Fruit fly (Drosophila melanogaster) whole organism, prepupa: Measurements from ENCODE around the gene Duox.

Experiments
- Blimp-1 ChIP-seq: fragments of 200-800 bp; sonication (Bioruptor generic); optimal IDR thresholded peaks from 3 replicates; lab custom pipeline; 2017; ENCODE audit warnings: missing biosample characterization, missing genetic modification characterization, mild to moderate bottlenecking, moderate library complexity, missing genetic modification reagents
- CG10631 ChIP-seq: fragments of 200-800 bp; sonication (Bioruptor generic); optimal IDR thresholded peaks from 2 replicates; lab custom pipeline; 2016; ENCODE audit warnings: missing biosample characterization, missing genetic modification characterization
- CG10669 ChIP-seq: fragments of 200-800 bp; sonication (Bioruptor generic); optimal IDR thresholded peaks from 3 replicates; lab custom pipeline; 2018; ENCODE audit warnings: missing biosample characterization, mild to moderate bottlenecking, missing genetic modification characterization, moderate library complexity
- CG11294 ChIP-seq: fragments of 200-800 bp; sonication (Bioruptor generic); IDR thresholded peaks from 2 replicates; pipeline ENCODE4 v1.3.6; 2022; ENCODE audit warnings: missing biosample characterization, missing genetic modification characterization
- CG11762 ChIP-seq: fragments of 200-800 bp; sonication (Bioruptor generic); optimal IDR thresholded peaks from 3 replicates; lab custom pipeline; 2016; ENCODE audit warnings: missing biosample characterization, missing genetic modification characterization; ENCODE audit not compliant: insufficient read depth
- CG15336 ChIP-seq: fragments of 200-800 bp; sonication (Bioruptor generic); IDR thresholded peaks from 2 replicates; pipeline ENCODE4 v1.3.6; 2022; ENCODE audit warnings: missing biosample characterization, missing genetic modification characterization
- CG1621 ChIP-seq: fragments of 200-800 bp; sonication (Bioruptor generic); optimal IDR thresholded peaks from 3 replicates; lab custom pipeline; 2018; ENCODE audit warnings: missing biosample characterization, mild to moderate bottlenecking, missing genetic modification characterization
- CG16779 ChIP-seq: fragments of 200-800 bp; sonication (Bioruptor generic); optimal IDR thresholded peaks from 3 replicates; lab custom pipeline; 2017; ENCODE audit warnings: missing biosample characterization, mild to moderate bottlenecking, missing genetic modification characterization
- CG3032 ChIP-seq: fragments of 200-800 bp; optimal IDR thresholded peaks from 2 replicates; lab custom pipeline; 2019; ENCODE audit warnings: missing biosample characterization, mild to moderate bottlenecking, missing genetic modification characterization, moderate library complexity
- CG32006 ChIP-seq: fragments of 200-800 bp; sonication (Bioruptor generic); optimal IDR thresholded peaks from 3 replicates; lab custom pipeline; 2017; ENCODE audit warnings: missing biosample characterization, mild to moderate bottlenecking, missing genetic modification characterization
- CG34406 ChIP-seq: fragments of 200-800 bp; sonication (Bioruptor generic); optimal IDR thresholded peaks from 3 replicates; lab custom pipeline; 2016; ENCODE audit warnings: missing biosample characterization, missing genetic modification characterization
- CG3919 ChIP-seq: fragments of 200-800 bp; sonication (Bioruptor generic); optimal IDR thresholded peaks from 3 replicates; lab custom pipeline; 2016; ENCODE audit warnings: missing biosample characterization, missing genetic modification characterization
- CG4318 ChIP-seq: fragments of 200-800 bp; sonication (Bioruptor generic); optimal IDR thresholded peaks from 3 replicates; lab custom pipeline; 2017; ENCODE audit warnings: missing biosample characterization, mild to moderate bottlenecking, missing genetic modification characterization
- CG6163 ChIP-seq: fragments of 200-800 bp; sonication (Bioruptor generic); IDR thresholded peaks from 3 replicates; pipeline ENCODE4 v1.3.6; 2022; ENCODE audit warnings: missing biosample characterization, missing genetic modification characterization
- CG6276 ChIP-seq: fragments of 200-800 bp; sonication (Bioruptor generic); optimal IDR thresholded peaks from 2 replicates; lab custom pipeline; 2017; ENCODE audit warnings: missing biosample characterization, mild to moderate bottlenecking, missing genetic modification characterization
- CG6854 ChIP-seq: fragments of 200-800 bp; sonication (Bioruptor generic); optimal IDR thresholded peaks from 2 replicates; lab custom pipeline; 2017; ENCODE audit warnings: missing biosample characterization, mild to moderate bottlenecking, missing genetic modification characterization
- CG7368 ChIP-seq: fragments of 200-800 bp; sonication (Bioruptor generic); optimal IDR thresholded peaks from 3 replicates; lab custom pipeline; 2016; ENCODE audit warnings: missing biosample characterization, missing genetic modification characterization
- CG8632 ChIP-seq: fragments of 200-800 bp; sonication (Bioruptor generic); optimal IDR thresholded peaks from 3 replicates; lab custom pipeline; 2016; ENCODE audit warnings: missing biosample characterization, missing genetic modification characterization
- Eip75B ChIP-seq: fragments of 200-800 bp; sonication (Bioruptor generic); optimal IDR thresholded peaks from 3 replicates; lab custom pipeline; 2016; ENCODE audit warnings: missing biosample characterization, missing genetic modification characterization
- Eip78C ChIP-seq: fragments of 200-800 bp; sonication (Bioruptor generic); peaks from one replicate; lab custom pipeline; 2016; ENCODE audit warnings: missing biosample characterization, missing genetic modification characterization
- Eip93F ChIP-seq: fragments of 200-800 bp; sonication (Bioruptor generic); optimal IDR thresholded peaks from 2 replicates; lab custom pipeline; 2016; ENCODE audit warnings: missing biosample characterization, mild to moderate bottlenecking, missing genetic modification characterization
- Ets21C ChIP-seq: fragments of 200-800 bp; sonication (Bioruptor generic); optimal IDR thresholded peaks from 3 replicates; lab custom pipeline; 2016; ENCODE audit warnings: missing biosample characterization, missing genetic modification characterization
- Ets96B ChIP-seq: fragments of 200-800 bp; optimal IDR thresholded peaks from 2 replicates; lab custom pipeline; 2019; ENCODE audit warnings: missing biosample characterization, mild to moderate bottlenecking, missing genetic modification characterization, moderate library complexity
- Hr38 ChIP-seq: sonication (Bioruptor generic); optimal IDR thresholded peaks from 2 replicates; lab custom pipeline; 2016; ENCODE audit warnings: missing biosample characterization, missing genetic modification characterization
- Hr39 ChIP-seq: fragments of 200-800 bp; sonication (Bioruptor generic); optimal IDR thresholded peaks from 2 replicates; lab custom pipeline; 2016; ENCODE audit warnings: missing biosample characterization, missing genetic modification characterization
- OdsH ChIP-seq: fragments of 200-800 bp; sonication (Bioruptor generic); optimal IDR thresholded peaks from 3 replicates; lab custom pipeline; 2016; ENCODE audit warnings: missing biosample characterization, missing genetic modification characterization
- Sox102F ChIP-seq: fragments of 200-800 bp; sonication (Bioruptor generic); optimal IDR thresholded peaks from 2 replicates; lab custom pipeline; 2016; ENCODE audit warnings: missing biosample characterization, mild to moderate bottlenecking, missing genetic modification characterization
- Sox14 ChIP-seq: fragments of 200-800 bp; sonication (Bioruptor generic); optimal IDR thresholded peaks from 3 replicates; lab custom pipeline; 2016; ENCODE audit warnings: missing biosample characterization, missing genetic modification characterization
- Sox15 ChIP-seq: fragments of 200-800 bp; sonication (Bioruptor generic); optimal IDR thresholded peaks from 3 replicates; lab custom pipeline; 2016; ENCODE audit warnings: missing biosample characterization, missing genetic modification characterization
- cyc ChIP-seq: fragments of 200-800 bp; sonication (Bioruptor generic); optimal IDR thresholded peaks from 3 replicates; lab custom pipeline; 2016; ENCODE audit warnings: missing biosample characterization, missing genetic modification characterization
- dac ChIP-seq: fragments of 200-800 bp; sonication (Bioruptor generic); optimal IDR thresholded peaks from 2 replicates; lab custom pipeline; 2017; ENCODE audit warnings: missing biosample characterization, mild to moderate bottlenecking, missing genetic modification characterization
- dsx ChIP-seq: fragments of 200-800 bp; optimal IDR thresholded peaks from 3 replicates; lab custom pipeline; 2019; ENCODE audit warnings: missing biosample characterization, mild to moderate bottlenecking, missing genetic modification characterization, moderate library complexity; ENCODE audit not compliant: poor library complexity, severe bottlenecking
- eg ChIP-seq: fragments of 200-800 bp; sonication (Bioruptor generic); IDR thresholded peaks from 3 replicates; pipeline ENCODE4 v1.3.6; 2022; ENCODE audit warnings: missing biosample characterization, missing genetic modification characterization
- fkh ChIP-seq: fragments of 200-800 bp; sonication (Bioruptor generic); optimal IDR thresholded peaks from 3 replicates; lab custom pipeline; 2017; ENCODE audit warnings: missing biosample characterization, mild to moderate bottlenecking, missing genetic modification characterization, moderate library complexity
- lz ChIP-seq: fragments of 200-800 bp; sonication (Bioruptor generic); optimal IDR thresholded peaks from 3 replicates; lab custom pipeline; 2016; ENCODE audit warnings: missing biosample characterization, missing genetic modification characterization
- net ChIP-seq: fragments of 200-800 bp; sonication (Bioruptor generic); optimal IDR thresholded peaks from 3 replicates; lab custom pipeline; 2016; ENCODE audit warnings: missing biosample characterization, missing genetic modification characterization
- pdm3 ChIP-seq: fragments of 200-800 bp; sonication (Bioruptor generic); optimal IDR thresholded peaks from 3 replicates; lab custom pipeline; 2016; ENCODE audit warnings: missing biosample characterization, missing genetic modification characterization
- salr ChIP-seq, 2 experiments: fragments of 200-800 bp; sonication (Bioruptor generic); optimal IDR thresholded peaks; 3 replicates each; lab custom pipeline; 2016 to 2018; ENCODE audit warnings: missing biosample characterization in 2 of 2, missing genetic modification characterization in 2 of 2, mild to moderate bottlenecking in 1 of 2
- svp ChIP-seq: fragments of 200-800 bp; sonication (Bioruptor generic); peaks from one replicate; lab custom pipeline; 2016; ENCODE audit warnings: missing biosample characterization, missing genetic modification characterization
- topi ChIP-seq: fragments of 200-800 bp; sonication (Bioruptor generic); optimal IDR thresholded peaks from 3 replicates; lab custom pipeline; 2016; ENCODE audit warnings: missing biosample characterization, missing genetic modification characterization
- vri ChIP-seq: fragments of 200-800 bp; sonication (Bioruptor generic); optimal IDR thresholded peaks from 3 replicates; lab custom pipeline; 2016; ENCODE audit warnings: missing biosample characterization, mild to moderate bottlenecking, missing genetic modification characterization

Gene Duox

DNA sequence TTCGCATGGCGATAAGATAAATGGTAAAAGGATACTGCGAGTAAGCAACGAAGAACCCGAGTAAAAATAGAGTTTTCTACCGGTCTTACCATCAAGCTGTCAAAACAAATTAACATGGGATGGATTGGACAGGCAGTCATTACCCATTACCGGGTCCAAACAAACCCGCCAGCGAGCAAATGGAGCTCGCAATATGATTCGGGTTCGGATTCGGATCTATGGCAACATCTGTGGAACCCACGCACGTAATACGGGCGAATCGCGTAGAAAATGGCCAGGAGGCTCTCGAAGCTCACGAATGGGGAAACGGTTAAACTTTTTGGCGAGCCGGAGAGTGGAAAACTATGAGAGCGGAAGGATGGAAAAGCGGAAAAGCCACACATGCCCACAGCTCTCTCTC, 32.9 kb downstream of the Duox start:
- TF ChIP-seq dac (GFP tag; lab: Kevin White, UChicago) (no peak), Eip78C (GFP tag; lab: Kevin White, UChicago) (no peak), CG6163 (GFP tag; lab: Robert Waterston, UW) (no peak), CG10669 (GFP tag; lab: Kevin White, UChicago) (no peak), svp (GFP tag; lab: Kevin White, UChicago) (no peak)

DNA sequence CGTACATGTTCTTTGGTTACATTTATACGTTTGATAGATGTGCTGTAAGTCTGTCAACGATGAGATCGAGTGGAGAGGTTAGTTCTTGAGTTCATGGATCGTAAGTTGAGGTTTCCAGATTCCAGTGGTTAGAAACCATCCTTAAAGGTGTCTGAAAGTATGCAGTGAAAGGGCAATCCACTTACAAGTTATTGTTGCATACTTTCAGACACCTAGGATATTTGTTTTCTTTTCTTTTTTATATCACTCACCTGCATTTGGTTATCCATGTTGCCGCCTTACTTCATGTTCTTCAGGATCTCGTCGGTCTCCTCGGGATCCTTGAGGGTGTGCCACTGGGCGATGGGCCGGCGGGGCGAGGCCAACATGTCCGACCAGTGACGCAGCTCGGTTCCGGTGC, 47.3 kb downstream of the Duox start:
- TF ChIP-seq fkh (GFP tag; lab: Kevin White, UChicago) (no peak), Sox102F (no peak), CG11294 (GFP tag; lab: Robert Waterston, UW) (no peak), eg (GFP tag; lab: Robert Waterston, UW) (no peak), OdsH (no peak), CG15336 (GFP tag; lab: Robert Waterston, UW) (no peak), vri (GFP tag; lab: Kevin White, UChicago) (no peak), Hr39 (no peak), Blimp-1 (GFP tag; lab: Kevin White, UChicago) (no peak), CG6163 (GFP tag; lab: Robert Waterston, UW) (no peak), CG34406 (GFP tag; lab: Kevin White, UChicago) (no peak), CG32006 (GFP tag; lab: Kevin White, UChicago) (no peak), CG6276 (GFP tag; lab: Kevin White, UChicago) (no peak), lz (GFP tag; lab: Kevin White, UChicago) (no peak), Eip75B (GFP tag; lab: Kevin White, UChicago) (no peak), CG7368 (GFP tag; lab: Kevin White, UChicago) (no peak), Hr38 (GFP tag; lab: Kevin White, UChicago) (no peak)

- TF ChIP-seq CG8632 (GFP tag; lab: Kevin White, UChicago) (no peak), svp (GFP tag; lab: Kevin White, UChicago) (no peak), Eip93F (GFP tag; lab: Kevin White, UChicago) (no peak), CG10631 (GFP tag; lab: Kevin White, UChicago) (no peak), CG16779 (tag; lab: Kevin White, UChicago) (no peak), eg (GFP tag; lab: Robert Waterston, UW) (no peak)
These were observed 58.4 kb downstream of the Duox start, which contains the start of gene CG15399 for dm6 chr2L:2771676-2772075. Gene CG15399 (minus strand): TSS chr2L:2771776.

DNA sequence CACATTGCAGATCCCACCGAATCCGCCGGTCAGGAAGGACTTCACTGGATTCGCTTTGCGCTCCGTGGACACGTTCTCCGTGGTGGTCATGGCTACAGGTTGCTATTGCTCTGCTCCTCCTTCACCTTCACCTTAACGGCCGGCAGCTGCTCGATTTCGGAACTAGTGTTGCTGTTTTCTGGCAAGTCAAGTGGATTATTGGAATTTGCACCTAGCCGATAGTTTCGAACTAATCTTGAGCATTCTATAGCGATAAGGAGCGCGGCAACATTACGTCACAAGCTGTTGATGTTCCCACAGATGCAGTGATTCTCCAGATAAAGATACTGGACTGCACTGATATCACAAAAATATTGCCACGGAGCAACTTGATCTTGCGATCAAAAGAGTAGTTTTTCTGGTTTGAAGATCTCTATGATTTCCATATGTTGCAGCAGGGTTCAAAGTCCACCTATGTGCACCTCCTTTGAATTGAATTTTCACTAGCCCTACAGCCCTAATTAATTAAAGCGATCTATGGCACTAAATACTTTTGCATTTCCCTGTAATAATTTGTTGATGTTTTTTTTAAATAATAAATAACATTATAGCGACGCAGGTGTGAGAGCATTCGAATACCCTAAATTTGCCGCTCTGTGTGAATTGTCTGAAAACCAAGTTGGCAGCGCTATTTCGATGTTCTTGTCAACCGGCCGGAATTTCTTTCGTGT, 60.4 kb downstream of the Duox start, which contains the start of the genes colt and HINT1:
Gene colt (minus strand): TSS at position 594 of the 710 bp plus-strand sequence.
Gene HINT1 (plus strand): TSS at position 660 of the 710 bp plus-strand sequence.
- TF ChIP-seq CG11762 (GFP tag; lab: Kevin White, UChicago) = peak; percentile 75
- TF ChIP-seq CG34406 (GFP tag; lab: Kevin White, UChicago) = peak; percentile 41
- TF ChIP-seq topi (GFP tag; lab: Kevin White, UChicago) = peak; percentile 60
- TF ChIP-seq lz (GFP tag; lab: Kevin White, UChicago) = no peak
- peak; percentile 92 for TF ChIP-seq CG16779 (tag; lab: Kevin White, UChicago)
- peak; percentile 65 for TF ChIP-seq CG3032 (tag; lab: Kevin White, UChicago)
- TF ChIP-seq CG6854 = peak; percentile 92
- peak; percentile 37 for TF ChIP-seq cyc (GFP tag; lab: Kevin White, UChicago)
- peak; percentile 52; the same call in 2 of the 3 replicates for TF ChIP-seq CG6163 (GFP tag; lab: Robert Waterston, UW)
- peak; percentile 77 for TF ChIP-seq CG10669 (GFP tag; lab: Kevin White, UChicago)
- TF ChIP-seq CG8632 (GFP tag; lab: Kevin White, UChicago) = no peak
- peak; percentile 76 for TF ChIP-seq svp (GFP tag; lab: Kevin White, UChicago)
- peak; percentile 66 for TF ChIP-seq CG7368 (GFP tag; lab: Kevin White, UChicago)
- TF ChIP-seq OdsH = peak; percentile 41
- peak; percentile 45 for TF ChIP-seq vri (GFP tag; lab: Kevin White, UChicago)
- TF ChIP-seq CG3919 (GFP tag; lab: Kevin White, UChicago) = peak; percentile 77
- TF ChIP-seq Ets21C = no peak
- peak; percentile 70 for TF ChIP-seq Sox14 (GFP tag; lab: Kevin White, UChicago)
- TF ChIP-seq Sox15 (GFP tag; lab: Kevin White, UChicago) = no peak
- peak; percentile 62 for TF ChIP-seq Ets96B (tag; lab: Kevin White, UChicago)
- peak; percentile 91 for TF ChIP-seq CG1621
- no peak for TF ChIP-seq CG10631 (GFP tag; lab: Kevin White, UChicago)
- peak; percentile 75 for TF ChIP-seq dsx (GFP tag; lab: Kevin White, UChicago)
- TF ChIP-seq CG4318 (GFP tag; lab: Kevin White, UChicago) = no peak
- peak; percentile 64 for TF ChIP-seq dac (GFP tag; lab: Kevin White, UChicago)
- peak; percentile 87 for TF ChIP-seq Eip78C (GFP tag; lab: Kevin White, UChicago)
- peak; percentile 39 for TF ChIP-seq Eip75B (GFP tag; lab: Kevin White, UChicago)
- peak; percentile 51 to 77 for TF ChIP-seq salr (GFP tag; optimal IDR thresholded peaks at IDR 0.05; lab: Kevin White, UChicago)
- TF ChIP-seq Hr38 (GFP tag; lab: Kevin White, UChicago) = no peak
- TF ChIP-seq Eip93F (GFP tag; lab: Kevin White, UChicago) = no peak
- peak; percentile 72 for TF ChIP-seq net (GFP tag; lab: Kevin White, UChicago)
- no peak for TF ChIP-seq pdm3 (GFP tag; lab: Kevin White, UChicago)
